Fruit fly (Drosophila melanogaster) S2 (cell line): ENCODE measurements around the gene CG10413.

Source experiments
- CG8478 ChIP-seq: fragments of >200 bp; optimal IDR thresholded peaks from 2 replicates; lab custom pipeline; 2018
- CTCF ChIP-seq, 2 experiments: fragments of >200 bp; optimal IDR thresholded peaks; 2 replicates each; lab custom pipeline; 2018

DNA sequence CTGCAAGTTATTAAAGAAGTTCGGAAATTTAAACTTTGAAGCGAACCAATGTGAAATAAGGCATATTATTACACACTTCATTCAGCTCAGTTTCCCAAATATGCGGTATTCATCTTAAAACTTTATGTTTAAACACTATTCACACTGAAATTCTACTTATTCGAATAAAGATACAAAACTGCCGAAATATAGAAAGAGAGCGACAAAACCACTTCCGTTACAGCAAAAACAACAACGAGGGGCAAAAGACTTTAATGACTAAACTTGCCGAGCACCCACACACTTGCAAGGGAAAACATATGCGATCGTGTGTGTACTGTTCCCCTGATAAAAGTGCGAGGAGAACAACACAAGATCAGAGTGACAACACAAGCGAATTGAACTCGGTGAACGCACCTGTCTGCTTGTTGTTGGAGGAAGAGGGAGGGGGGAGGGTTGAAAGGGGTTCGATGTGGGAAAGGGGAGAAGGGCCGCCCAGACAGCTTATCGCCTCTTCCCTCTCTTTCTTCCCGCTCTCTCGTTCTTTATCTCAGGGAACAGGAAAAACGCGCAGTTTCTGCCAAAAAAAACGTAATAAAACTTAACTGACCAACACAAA is 43.4 kb downstream of the CG10413 start:
- TF ChIP-seq CG8478 (lab: Kevin White, UChicago) (no peak), CTCF (optimal IDR thresholded peaks at IDR 0.05; lab: Kevin White, UChicago) (no peak)
